Fruit fly (Drosophila melanogaster) whole organism, embryonic: ENCODE data around the gene peb.

Experiments
- Antp ChIP-seq: fragments of 200-800 bp; sonication (Bioruptor generic); optimal IDR thresholded peaks from 3 replicates; lab custom pipeline; 2016; ENCODE audit warnings: missing biosample characterization, missing genetic modification characterization
- CG10147 ChIP-seq: fragments of 200-800 bp; sonication (Bioruptor generic); optimal IDR thresholded peaks from 2 replicates; lab custom pipeline; 2019; ENCODE audit warnings: missing biosample characterization, mild to moderate bottlenecking, missing genetic modification characterization, moderate library complexity
- CG10654 ChIP-seq: fragments of 200-800 bp; sonication (Bioruptor generic); optimal IDR thresholded peaks from 2 replicates; lab custom pipeline; 2016; ENCODE audit warnings: missing biosample characterization, missing genetic modification characterization
- CG12769 ChIP-seq: fragments of 200-800 bp; sonication (Bioruptor generic); optimal IDR thresholded peaks from 2 replicates; lab custom pipeline; 2019; ENCODE audit warnings: missing biosample characterization, mild to moderate bottlenecking, missing genetic modification characterization, moderate library complexity
- CG14441 ChIP-seq: fragments of 200-800 bp; sonication (Bioruptor generic); IDR thresholded peaks from 2 replicates; pipeline ENCODE4 v1.3.6; 2022; ENCODE audit warnings: missing biosample characterization, missing genetic modification characterization
- CG18476 ChIP-seq: fragments of 200-800 bp; sonication (Bioruptor generic); optimal IDR thresholded peaks from 2 replicates; lab custom pipeline; 2016; ENCODE audit warnings: missing biosample characterization, mild to moderate bottlenecking, missing genetic modification characterization
- CG18619 ChIP-seq: fragments of 200-800 bp; sonication (Bioruptor generic); optimal IDR thresholded peaks from 3 replicates; lab custom pipeline; 2017; ENCODE audit warnings: missing biosample characterization, mild to moderate bottlenecking, missing genetic modification characterization
- CG18764 ChIP-seq: fragments of 200-800 bp; sonication (Bioruptor generic); optimal IDR thresholded peaks from 3 replicates; lab custom pipeline; 2016; ENCODE audit warnings: missing biosample characterization, missing genetic modification characterization
- CG30431 ChIP-seq: fragments of 200-800 bp; sonication (Bioruptor generic); optimal IDR thresholded peaks from 2 replicates; lab custom pipeline; 2017; ENCODE audit warnings: missing biosample characterization, missing genetic modification characterization
- CG34422 ChIP-seq: fragments of 200-800 bp; sonication (Bioruptor generic); IDR thresholded peaks from 3 replicates; pipeline ENCODE4 v1.3.6; 2022; ENCODE audit warnings: missing biosample characterization, missing genetic modification characterization
- CG3995 ChIP-seq: fragments of 200-800 bp; sonication (Bioruptor generic); optimal IDR thresholded peaks from 3 replicates; lab custom pipeline; 2016; ENCODE audit warnings: missing biosample characterization, missing genetic modification characterization
- CG6854 ChIP-seq: fragments of 200-800 bp; sonication (Bioruptor generic); optimal IDR thresholded peaks from 3 replicates; lab custom pipeline; 2017; ENCODE audit warnings: missing biosample characterization, mild to moderate bottlenecking, missing genetic modification characterization
- CG7271 ChIP-seq: fragments of 200-800 bp; sonication (Bioruptor generic); optimal IDR thresholded peaks from 2 replicates; lab custom pipeline; 2018; ENCODE audit warnings: missing biosample characterization, mild to moderate bottlenecking, missing genetic modification characterization, moderate library complexity
- Doc3 ChIP-seq: fragments of 200-800 bp; sonication (Bioruptor generic); IDR thresholded peaks from 3 replicates; pipeline ENCODE4 v1.3.6; 2022; ENCODE audit warnings: missing biosample characterization, missing genetic modification characterization; ENCODE audit not compliant: partially characterized antibody
- Dref ChIP-seq: fragments of 200-800 bp; sonication (Bioruptor generic); IDR thresholded peaks from 2 replicates; pipeline ENCODE4 v1.3.6; 2022; ENCODE audit warnings: missing biosample characterization, missing genetic modification characterization
- E2f1 ChIP-seq: fragments of 200-800 bp; sonication (Bioruptor generic); IDR thresholded peaks from 2 replicates; pipeline ENCODE4 v1.3.6; 2022; ENCODE audit warnings: missing biosample characterization, missing genetic modification characterization
- ERR ChIP-seq: fragments of 200-800 bp; sonication (Bioruptor generic); optimal IDR thresholded peaks from 2 replicates; lab custom pipeline; 2016; ENCODE audit warnings: missing biosample characterization, missing genetic modification characterization
- Gsc ChIP-seq: fragments of 200-800 bp; sonication (Bioruptor generic); IDR thresholded peaks from 2 replicates; pipeline ENCODE4 v1.3.6; 2022; ENCODE audit warnings: missing biosample characterization, missing genetic modification characterization
- HHEX ChIP-seq: fragments of 200-800 bp; sonication (Bioruptor generic); optimal IDR thresholded peaks from 3 replicates; lab custom pipeline; 2017; ENCODE audit warnings: missing biosample characterization, mild to moderate bottlenecking, missing genetic modification characterization, missing genetic modification reagents
- Hey ChIP-seq: fragments of 200-800 bp; sonication (Bioruptor generic); optimal IDR thresholded peaks from 3 replicates; lab custom pipeline; 2018; ENCODE audit warnings: missing biosample characterization, mild to moderate bottlenecking, missing genetic modification characterization
- Jarid2 ChIP-seq: fragments of 200-800 bp; sonication (Bioruptor generic); optimal IDR thresholded peaks from 3 replicates; lab custom pipeline; 2017; ENCODE audit warnings: mild to moderate bottlenecking, missing biosample characterization, missing genetic modification reagents, missing genetic modification characterization
- Mrtf ChIP-seq: fragments of 200-800 bp; sonication (Bioruptor generic); IDR thresholded peaks from 3 replicates; pipeline ENCODE4 v1.3.6; 2022; ENCODE audit warnings: missing biosample characterization, missing genetic modification characterization
- PHDP ChIP-seq: fragments of 200-800 bp; sonication (Bioruptor generic); optimal IDR thresholded peaks from 3 replicates; lab custom pipeline; 2018; ENCODE audit warnings: missing biosample characterization, mild to moderate bottlenecking, missing genetic modification characterization, moderate library complexity
- Sox102F ChIP-seq: fragments of 200-800 bp; sonication (Bioruptor generic); optimal IDR thresholded peaks from 2 replicates; lab custom pipeline; 2018; ENCODE audit warnings: missing biosample characterization, mild to moderate bottlenecking, missing genetic modification characterization, moderate library complexity
- Sry-β ChIP-seq: fragments of 200-800 bp; sonication (Bioruptor generic); optimal IDR thresholded peaks from 2 replicates; lab custom pipeline; 2018; ENCODE audit warnings: missing biosample characterization, mild to moderate bottlenecking, missing genetic modification characterization, moderate library complexity
- Taf1 ChIP-seq: fragments of 200-800 bp; sonication (Bioruptor generic); IDR thresholded peaks from 2 replicates; pipeline ENCODE4 v1.3.6; 2022; ENCODE audit warnings: missing biosample characterization, missing genetic modification characterization
- ase ChIP-seq: fragments of 200-800 bp; sonication (Bioruptor generic); IDR thresholded peaks from 3 replicates; pipeline ENCODE4 v1.3.6; 2022; ENCODE audit warnings: missing biosample characterization, missing genetic modification characterization
- cato ChIP-seq: fragments of 200-800 bp; sonication (Bioruptor generic); optimal IDR thresholded peaks from 2 replicates; lab custom pipeline; 2016; ENCODE audit warnings: missing biosample characterization, missing genetic modification characterization, borderline replicate concordance
- caup ChIP-seq: fragments of 200-800 bp; sonication (Bioruptor generic); optimal IDR thresholded peaks from 3 replicates; lab custom pipeline; 2017; ENCODE audit warnings: missing biosample characterization, mild to moderate bottlenecking, missing genetic modification characterization, moderate library complexity; ENCODE audit not compliant: severe bottlenecking
- chinmo ChIP-seq: fragments of 200-800 bp; sonication (Bioruptor generic); IDR thresholded peaks from 4 replicates; pipeline ENCODE4 v1.3.6; 2022; ENCODE audit warnings: missing biosample characterization, missing genetic modification characterization; ENCODE audit not compliant: partially characterized antibody
- chn ChIP-seq: fragments of 200-800 bp; sonication (Bioruptor generic); optimal IDR thresholded peaks from 2 replicates; lab custom pipeline; 2016; ENCODE audit warnings: missing biosample characterization, missing genetic modification characterization
- cwo ChIP-seq: fragments of 200-800 bp; sonication (Bioruptor generic); optimal IDR thresholded peaks from 3 replicates; lab custom pipeline; 2017; ENCODE audit warnings: missing biosample characterization, missing genetic modification characterization, mild to moderate bottlenecking, moderate library complexity, missing genetic modification reagents
- dysf ChIP-seq: fragments of 200-800 bp; sonication (Bioruptor generic); IDR thresholded peaks from 3 replicates; pipeline ENCODE4 v1.3.6; 2022; ENCODE audit warnings: missing biosample characterization, missing genetic modification characterization
- en ChIP-seq: fragments of 200-800 bp; sonication (Bioruptor generic); optimal IDR thresholded peaks from 2 replicates; lab custom pipeline; 2016; ENCODE audit warnings: missing biosample characterization, missing genetic modification characterization
- fd3F ChIP-seq: fragments of 200-800 bp; sonication (Bioruptor generic); optimal IDR thresholded peaks from 2 replicates; lab custom pipeline; 2018; ENCODE audit warnings: missing biosample characterization, mild to moderate bottlenecking, missing genetic modification characterization, moderate library complexity
- fd64A ChIP-seq: fragments of 200-800 bp; sonication (Bioruptor generic); optimal IDR thresholded peaks from 3 replicates; lab custom pipeline; 2018; ENCODE audit warnings: missing biosample characterization, mild to moderate bottlenecking, missing genetic modification characterization
- fru ChIP-seq: fragments of >200 bp; optimal IDR thresholded peaks from 2 replicates; lab custom pipeline; 2017
- gsb ChIP-seq: fragments of 200-800 bp; sonication (Bioruptor generic); IDR thresholded peaks from 2 replicates; pipeline ENCODE4 v1.3.6; 2022; ENCODE audit warnings: missing biosample characterization, missing genetic modification characterization
- ham ChIP-seq: fragments of 200-800 bp; sonication (Bioruptor generic); IDR thresholded peaks from 2 replicates; pipeline ENCODE4 v1.3.6; 2022; ENCODE audit warnings: missing biosample characterization, missing genetic modification characterization
- her ChIP-seq: fragments of 200-800 bp; sonication (Bioruptor generic); optimal IDR thresholded peaks from 2 replicates; lab custom pipeline; 2016; ENCODE audit warnings: missing biosample characterization, missing genetic modification characterization
- odd ChIP-seq: fragments of 200-800 bp; sonication (Bioruptor generic); optimal IDR thresholded peaks from 2 replicates; lab custom pipeline; 2017; ENCODE audit warnings: missing biosample characterization, mild to moderate bottlenecking, missing genetic modification characterization
- org-1 ChIP-seq: fragments of 200-800 bp; sonication (Bioruptor generic); optimal IDR thresholded peaks from 2 replicates; lab custom pipeline; 2017; ENCODE audit warnings: missing biosample characterization, missing genetic modification characterization
- pan ChIP-seq, 4 experiments: fragments of >200 bp in 3 of 4; fragments of 200-800 bp in 1 of 4; sonication (Bioruptor generic) in 1 of 4; optimal IDR thresholded peaks in 3 of 4; IDR thresholded peaks in 1 of 4; 2 replicates each; pipeline versions ENCODE4 v1.3.6 to Lab custom; 2017 to 2022; ENCODE audit warnings: missing biosample characterization in 2 of 4, missing genetic modification characterization in 2 of 4, mixed read lengths in 1 of 4
- peb ChIP-seq: fragments of 200-800 bp; sonication (Bioruptor generic); IDR thresholded peaks from 2 replicates; pipeline ENCODE4 v1.3.6; 2022; ENCODE audit warnings: missing biosample characterization, missing genetic modification characterization
- repo ChIP-seq: fragments of 200-800 bp; sonication (Bioruptor generic); optimal IDR thresholded peaks from 2 replicates; lab custom pipeline; 2016; ENCODE audit warnings: missing biosample characterization, missing genetic modification characterization
- sens ChIP-seq: fragments of 200-800 bp; sonication (Bioruptor generic); peaks from one replicate; lab custom pipeline; 2016; ENCODE audit warnings: missing biosample characterization, missing genetic modification characterization
- slbo ChIP-seq: fragments of 200-800 bp; sonication (Bioruptor generic); IDR thresholded peaks from 2 replicates; pipeline ENCODE4 v1.3.6; 2022; ENCODE audit warnings: missing biosample characterization, missing genetic modification characterization
- sob ChIP-seq: fragments of 200-800 bp; sonication (Bioruptor generic); IDR thresholded peaks from 2 replicates; pipeline ENCODE4 v1.3.6; 2022; ENCODE audit warnings: missing biosample characterization, missing genetic modification characterization
- ssp ChIP-seq: fragments of 200-800 bp; sonication (Bioruptor generic); IDR thresholded peaks from 2 replicates; pipeline ENCODE4 v1.3.6; 2022; ENCODE audit warnings: missing biosample characterization, missing genetic modification characterization
- wdn ChIP-seq: fragments of 200-800 bp; sonication (Bioruptor generic); IDR thresholded peaks from 2 replicates; pipeline ENCODE4 v1.3.6; 2022; ENCODE audit warnings: missing biosample characterization, missing genetic modification characterization
- z ChIP-seq: fragments of 200-800 bp; sonication (Bioruptor generic); IDR thresholded peaks from 3 replicates; pipeline ENCODE4 v1.3.6; 2022; ENCODE audit warnings: missing biosample characterization, missing genetic modification characterization
- zen2 ChIP-seq: fragments of 200-800 bp; sonication (Bioruptor generic); IDR thresholded peaks from 3 replicates; pipeline ENCODE4 v1.3.6; 2022; ENCODE audit warnings: missing biosample characterization, missing genetic modification characterization; ENCODE audit not compliant: partially characterized antibody

peb gene

dm6 chrX:4610481-4610880 lies 6.9 kb upstream of the peb start (continued):
- TF ChIP-seq PHDP, result peak; percentile 34
- no peak for TF ChIP-seq CG30431
- no peak for TF ChIP-seq chn (GFP tag; lab: Kevin White, UChicago)
- TF ChIP-seq Doc3 (GFP tag; lab: Robert Waterston, UW), result no peak
- no peak for TF ChIP-seq CG14441
- TF ChIP-seq Sox102F (GFP tag; lab: Kevin White, UChicago), result peak; percentile 8
- no peak for TF ChIP-seq CG18619 (GFP tag; lab: Kevin White, UChicago)
- TF ChIP-seq CG12769, result peak; percentile 58
- no peak for TF ChIP-seq fd3F (GFP tag; lab: Kevin White, UChicago)
- no peak for TF ChIP-seq CG7271 (tag; lab: Kevin White, UChicago)
- peak; percentile 23 for TF ChIP-seq Hey (tag; lab: Kevin White, UChicago)
- peak; percentile 65 for TF ChIP-seq sens (GFP tag; lab: Kevin White, UChicago)
- TF ChIP-seq fru, result no peak
- TF ChIP-seq Gsc (GFP tag; lab: Robert Waterston, UW), result no peak
- no peak for TF ChIP-seq peb
- peak; percentile 27 for TF ChIP-seq her (GFP tag; lab: Kevin White, UChicago)
- TF ChIP-seq org-1, result no peak
- TF ChIP-seq CG34422 (GFP tag; lab: Robert Waterston, UW), result no peak
- TF ChIP-seq CG10654 (GFP tag; lab: Kevin White, UChicago), result no peak
- TF ChIP-seq fd64A (GFP tag; lab: Kevin White, UChicago), result no peak
- TF ChIP-seq pan (optimal IDR thresholded peaks at IDR 0.05; lab: Kevin White, UChicago), result no peak
- no peak for TF ChIP-seq pan (GFP tag; optimal IDR thresholded peaks at IDR 0.05 in 1 of 2, IDR thresholded peaks at IDR 0.05 in 1 of 2)
- no peak for TF ChIP-seq odd
- no peak for TF ChIP-seq wdn (GFP tag; lab: Robert Waterston, UW)
- TF ChIP-seq dysf, result no peak
- no peak for TF ChIP-seq gsb
- peak; percentile 19 for TF ChIP-seq cwo (GFP tag; lab: Kevin White, UChicago)
- TF ChIP-seq sob, result no peak
- no peak for TF ChIP-seq CG18764 (GFP tag; lab: Kevin White, UChicago)
- TF ChIP-seq CG10147 (GFP tag; lab: Kevin White, UChicago), result no peak
- TF ChIP-seq Antp (GFP tag; lab: Kevin White, UChicago), result no peak
- TF ChIP-seq cato (GFP tag; lab: Kevin White, UChicago), result no peak
- TF ChIP-seq E2f1 (GFP tag; lab: Robert Waterston, UW), result no peak
- no peak for TF ChIP-seq ERR (GFP tag; lab: Kevin White, UChicago)
- TF ChIP-seq slbo (GFP tag; lab: Robert Waterston, UW), result no peak
- no peak for TF ChIP-seq Mrtf
- no peak for TF ChIP-seq en (GFP tag; lab: Kevin White, UChicago)
- no peak for TF ChIP-seq z (GFP tag; lab: Robert Waterston, UW)
- TF ChIP-seq CG18476 (GFP tag; lab: Kevin White, UChicago), result no peak
- TF ChIP-seq Taf1, result no peak
- TF ChIP-seq caup (GFP tag; lab: Kevin White, UChicago), result peak; percentile 63
- TF ChIP-seq ase (GFP tag; lab: Robert Waterston, UW), result no peak
- no peak for TF ChIP-seq ssp (GFP tag; lab: Robert Waterston, UW)
- TF ChIP-seq zen2 (GFP tag; lab: Robert Waterston, UW), result no peak
- no peak for TF ChIP-seq chinmo
- TF ChIP-seq repo, result no peak
- no peak for TF ChIP-seq Jarid2 (GFP tag; lab: Kevin White, UChicago)
- no peak for TF ChIP-seq CG3995 (GFP tag; lab: Kevin White, UChicago)
- TF ChIP-seq HHEX, result peak; percentile 43
- no peak for TF ChIP-seq Sry-β (GFP tag; lab: Kevin White, UChicago)
- TF ChIP-seq Dref (GFP tag; lab: Robert Waterston, UW), result no peak
- TF ChIP-seq ham (GFP tag; lab: Robert Waterston, UW), result no peak
- TF ChIP-seq CG6854, result no peak
